Worm (Caenorhabditis elegans) whole organism, mixed stage, embryonic: ENCODE measurements around the gene pap-1.

ENCODE experiments used
- M03D4.4 ChIP-seq: sonication (generic microtip); optimal IDR thresholded peaks from 2 replicates; lab custom pipeline; 2017; ENCODE audit warnings: mild to moderate bottlenecking, missing genetic modification characterization, missing compliant biosample characterization
- bed-3 ChIP-seq: fragments of 200-800 bp; sonication (Bioruptor generic); optimal IDR thresholded peaks from 3 replicates; lab custom pipeline; 2018; ENCODE audit warnings: mild to moderate bottlenecking, missing genetic modification characterization, moderate library complexity, missing compliant biosample characterization
- blmp-1 ChIP-seq: fragments of 150-350 bp; optimal IDR thresholded peaks from 2 replicates; lab custom pipeline; 2014; ENCODE audit warnings: missing biosample characterization, missing genetic modification characterization
- ceh-39 ChIP-seq: fragments of 150-350 bp; optimal IDR thresholded peaks from 2 replicates; lab custom pipeline; 2014; ENCODE audit warnings: missing biosample characterization, missing genetic modification characterization
- ceh-83 ChIP-seq: fragments of 200-800 bp; sonication (Bioruptor generic); optimal IDR thresholded peaks from 2 replicates; lab custom pipeline; 2018; ENCODE audit warnings: mild to moderate bottlenecking, missing genetic modification characterization, missing compliant biosample characterization
- drap-1 ChIP-seq: fragments of 200-800 bp; sonication (Bioruptor generic); optimal IDR thresholded peaks from 3 replicates; lab custom pipeline; 2018; ENCODE audit warnings: mild to moderate bottlenecking, missing genetic modification characterization, missing compliant biosample characterization
- elt-1 ChIP-seq: sonication (generic microtip); optimal IDR thresholded peaks from 2 replicates; lab custom pipeline; 2017; ENCODE audit warnings: missing genetic modification characterization, mild to moderate bottlenecking, missing compliant biosample characterization, antibody characterized with exemption, moderate library complexity, borderline replicate concordance; ENCODE audit not compliant: insufficient read depth
- elt-3 ChIP-seq: fragments of 150-350 bp; optimal IDR thresholded peaks from 2 replicates; lab custom pipeline; 2014; ENCODE audit warnings: missing biosample characterization, missing genetic modification characterization
- flh-1 ChIP-seq: fragments of 200-800 bp; sonication (Bioruptor generic); optimal IDR thresholded peaks from 2 replicates; lab custom pipeline; 2018; ENCODE audit warnings: mild to moderate bottlenecking, missing genetic modification characterization, moderate library complexity, missing compliant biosample characterization
- ham-2 ChIP-seq: fragments of 200-800 bp; sonication (Bioruptor generic); optimal IDR thresholded peaks from 2 replicates; lab custom pipeline; 2018; ENCODE audit warnings: mild to moderate bottlenecking, missing genetic modification characterization, missing compliant biosample characterization
- hlh-1 ChIP-seq: fragments of 150-350 bp; optimal IDR thresholded peaks from 2 replicates; lab custom pipeline; 2014; ENCODE audit warnings: missing biosample characterization, missing genetic modification reagents, missing genetic modification characterization
- lin-13 ChIP-seq: fragments of 150-350 bp; optimal IDR thresholded peaks from 2 replicates; lab custom pipeline; 2014; ENCODE audit warnings: missing biosample characterization, missing genetic modification characterization
- mab-5 ChIP-seq: fragments of 150-350 bp; optimal IDR thresholded peaks from 2 replicates; lab custom pipeline; 2014; ENCODE audit warnings: missing biosample characterization, missing genetic modification characterization
- mep-1 ChIP-seq: fragments of 150-350 bp; optimal IDR thresholded peaks from 2 replicates; lab custom pipeline; 2017; ENCODE audit warnings: missing biosample characterization, missing genetic modification reagents, missing genetic modification characterization, inconsistent platforms
- mls-2 ChIP-seq: sonication (generic microtip); optimal IDR thresholded peaks from 2 replicates; lab custom pipeline; 2016; ENCODE audit warnings: mild to moderate bottlenecking, missing genetic modification characterization, moderate library complexity, missing compliant biosample characterization
- nhr-12 ChIP-seq: fragments of 150-350 bp; optimal IDR thresholded peaks from 2 replicates; lab custom pipeline; 2014; ENCODE audit warnings: missing biosample characterization, missing genetic modification characterization
- nhr-2 ChIP-seq: fragments of 150-350 bp; optimal IDR thresholded peaks from 2 replicates; lab custom pipeline; 2014; ENCODE audit warnings: missing biosample characterization, missing genetic modification characterization
- nhr-237 ChIP-seq: fragments of 150-350 bp; optimal IDR thresholded peaks from 2 replicates; lab custom pipeline; 2014; ENCODE audit warnings: missing biosample characterization, missing genetic modification characterization
- nhr-28 ChIP-seq: fragments of 150-350 bp; optimal IDR thresholded peaks from 2 replicates; lab custom pipeline; 2014; ENCODE audit warnings: missing biosample characterization, missing genetic modification characterization
- nhr-76 ChIP-seq: sonication (generic microtip); optimal IDR thresholded peaks from 2 replicates; lab custom pipeline; 2017; ENCODE audit warnings: missing biosample characterization, missing genetic modification characterization
- pha-4 ChIP-seq: fragments of 150-350 bp; optimal IDR thresholded peaks from 2 replicates; lab custom pipeline; 2018; ENCODE audit warnings: missing biosample characterization, missing genetic modification reagents, missing genetic modification characterization
- sptf-1 ChIP-seq: sonication (generic microtip); optimal IDR thresholded peaks from 2 replicates; lab custom pipeline; 2017; ENCODE audit warnings: mild to moderate bottlenecking, missing genetic modification characterization, moderate library complexity, missing compliant biosample characterization
- unc-120 ChIP-seq: sonication (generic microtip); optimal IDR thresholded peaks from 2 replicates; lab custom pipeline; 2017; ENCODE audit warnings: missing genetic modification characterization, missing compliant biosample characterization; ENCODE audit not compliant: poor library complexity, severe bottlenecking
- unc-39 ChIP-seq: fragments of 150-350 bp; optimal IDR thresholded peaks from 2 replicates; lab custom pipeline; 2014; ENCODE audit warnings: missing biosample characterization, missing genetic modification characterization
- unc-62 ChIP-seq: fragments of 150-350 bp; optimal IDR thresholded peaks from 2 replicates; lab custom pipeline; 2014; ENCODE audit warnings: missing biosample characterization, missing genetic modification reagents, missing genetic modification characterization
- zip-8 ChIP-seq: fragments of 150-350 bp; optimal IDR thresholded peaks from 2 replicates; lab custom pipeline; 2014; ENCODE audit warnings: missing biosample characterization, missing genetic modification characterization

pap-1 gene

ce11 chrV:10406313-10406712, 35.5 kb upstream of the pap-1 start, which contains the start of gene F15H10.7:
F15H10.7 (minus strand) TSS chrV:10406413.
- TF ChIP-seq zip-8 (tag; lab: Kevin White, UChicago) = no peak
- TF ChIP-seq ceh-83 (GFP tag; lab: Kevin White, UChicago) = no peak
- TF ChIP-seq mls-2 = no peak
- TF ChIP-seq bed-3 (GFP tag; lab: Kevin White, UChicago) = no peak
- TF ChIP-seq nhr-2 (tag; lab: Kevin White, UChicago) = no peak
- no peak for TF ChIP-seq pha-4 (tag; lab: Kevin White, UChicago)
- TF ChIP-seq flh-1 = no peak
- TF ChIP-seq M03D4.4 (tag; lab: Kevin White, UChicago) = no peak
- no peak for TF ChIP-seq elt-1 (tag; lab: Kevin White, UChicago)

- no peak for TF ChIP-seq mls-2
- no peak for TF ChIP-seq M03D4.4 (tag; lab: Kevin White, UChicago)
- TF ChIP-seq bed-3 (GFP tag; lab: Kevin White, UChicago) = no peak
- TF ChIP-seq ham-2 (GFP tag; lab: Kevin White, UChicago) = no peak
- TF ChIP-seq hlh-1 (tag; lab: Kevin White, UChicago) = no peak
- no peak for TF ChIP-seq pha-4 (tag; lab: Kevin White, UChicago)
Measured at ce11 chrV:10410030-10410713, 31.6 kb upstream of the pap-1 start, which contains the start of gene F15H10.12. F15H10.12 (minus strand) TSS chrV:10410080.

ce11 chrV:10414610-10415009, 27.2 kb upstream of the pap-1 start, which contains the start of gene F15H10.9:
F15H10.9 (minus strand) TSS chrV:10414710.
- TF ChIP-seq nhr-237 (tag; lab: Kevin White, UChicago) (no peak), ceh-39 (tag; lab: Kevin White, UChicago) (no peak), lin-13 (tag; lab: Kevin White, UChicago) (no peak)
- TF ChIP-seq, all 35 proteins: peak for 0

- TF ChIP-seq unc-62 (GFP tag; lab: Kevin White, UChicago) (no peak), blmp-1 (tag; lab: Kevin White, UChicago) (no peak), mep-1 (tag; lab: Kevin White, UChicago) (no peak), nhr-12 (tag; lab: Kevin White, UChicago) (no peak), mab-5 (tag; lab: Kevin White, UChicago) (no peak), flh-1 (no peak), unc-39 (no peak), elt-3 (tag; lab: Kevin White, UChicago) (no peak), nhr-28 (tag; lab: Kevin White, UChicago) (no peak), unc-120 (tag; lab: Kevin White, UChicago) (no peak), ceh-83 (GFP tag; lab: Kevin White, UChicago) (no peak), M03D4.4 (tag; lab: Kevin White, UChicago) (no peak), elt-1 (tag; lab: Kevin White, UChicago) (no peak)
Measured at ce11 chrV:10416925-10417324, 24.8 kb upstream of the pap-1 start, which contains the start of gene F15H10.10. F15H10.10 (minus strand) TSS chrV:10417025.

ce11 chrV:10418961-10419360, 22.8 kb upstream of the pap-1 start, which contains the start of gene F15H10.5:
F15H10.5 (minus strand) TSS chrV:10419061.
- TF ChIP-seq flh-1 (no peak), sptf-1 (tag; lab: Kevin White, UChicago) (no peak)

ce11 chrV:10421802-10422201, 20.0 kb upstream of the pap-1 start, which contains the start of gene col-13:
col-13 (minus strand) TSS chrV:10421902.
- no peak for TF ChIP-seq M03D4.4 (tag; lab: Kevin White, UChicago)
- TF ChIP-seq, all 35 proteins: peak for 0

- TF ChIP-seq nhr-28 (tag; lab: Kevin White, UChicago) (no peak), unc-120 (tag; lab: Kevin White, UChicago) (no peak), drap-1 (GFP tag; lab: Kevin White, UChicago) (no peak), mep-1 (tag; lab: Kevin White, UChicago) (no peak), elt-1 (tag; lab: Kevin White, UChicago) (no peak), hlh-1 (tag; lab: Kevin White, UChicago) (no peak), nhr-76 (tag; lab: Kevin White, UChicago) (no peak), nhr-237 (tag; lab: Kevin White, UChicago) (no peak), bed-3 (GFP tag; lab: Kevin White, UChicago) (no peak), mls-2 (no peak)
Measured at ce11 chrV:10423511-10423910, 18.3 kb upstream of the pap-1 start.
